Worm (Caenorhabditis elegans) whole organism, young adult: ENCODE results near the gene D2096.7.

ENCODE experiments used
- B0261.1 ChIP-seq: sonication (generic microtip); optimal IDR thresholded peaks from 2 replicates; lab custom pipeline; 2016; ENCODE audit warnings: mild to moderate bottlenecking, missing genetic modification characterization, moderate library complexity, missing compliant biosample characterization
- F10E7.11 ChIP-seq: sonication (generic microtip); optimal IDR thresholded peaks from 2 replicates; lab custom pipeline; 2017; ENCODE audit warnings: mild to moderate bottlenecking, missing genetic modification characterization, moderate library complexity, missing compliant biosample characterization
- F33H1.4 ChIP-seq: fragments of 200-800 bp; sonication (Bioruptor generic); IDR thresholded peaks from 2 replicates; pipeline ENCODE4 v1.3.6; 2022; ENCODE audit warnings: missing genetic modification reagents, missing genetic modification characterization, missing compliant biosample characterization
- F39B2.1 ChIP-seq: fragments of 200-800 bp; sonication (Bioruptor generic); IDR thresholded peaks from 2 replicates; pipeline ENCODE4 v1.3.6; 2022; ENCODE audit warnings: missing genetic modification reagents, missing genetic modification characterization, missing compliant biosample characterization
- F49E8.2 ChIP-seq: sonication (generic microtip); optimal IDR thresholded peaks from 3 replicates; lab custom pipeline; 2017; ENCODE audit warnings: missing genetic modification characterization, mild to moderate bottlenecking, missing compliant biosample characterization, antibody characterized with exemption, moderate library complexity; ENCODE audit not compliant: insufficient read depth
- K11D2.4 ChIP-seq: fragments of 200-800 bp; sonication (Bioruptor generic); IDR thresholded peaks from 2 replicates; pipeline ENCODE4 v1.3.6; 2022; ENCODE audit warnings: missing genetic modification reagents, missing genetic modification characterization, missing compliant biosample characterization
- akir-1 ChIP-seq: fragments of 200-800 bp; sonication (Bioruptor generic); optimal IDR thresholded peaks from 2 replicates; lab custom pipeline; 2018; ENCODE audit warnings: mild to moderate bottlenecking, missing genetic modification characterization, moderate library complexity, missing compliant biosample characterization
- aptf-2 ChIP-seq: fragments of 200-800 bp; sonication (Bioruptor generic); conservative IDR thresholded peaks from 2 replicates; pipeline ENCODE4 v1.3.6; 2022; ENCODE audit warnings: missing genetic modification reagents, missing genetic modification characterization, missing compliant biosample characterization
- aptf-3 ChIP-seq: fragments of 200-800 bp; sonication (Bioruptor generic); IDR thresholded peaks from 2 replicates; pipeline ENCODE4 v1.3.6; 2022; ENCODE audit warnings: missing genetic modification characterization, missing compliant biosample characterization
- atf-7 ChIP-seq: sonication (generic microtip); optimal IDR thresholded peaks from 2 replicates; lab custom pipeline; 2017; ENCODE audit warnings: mild to moderate bottlenecking, missing genetic modification characterization, missing compliant biosample characterization
- athp-1 ChIP-seq: sonication (generic microtip); optimal IDR thresholded peaks from 2 replicates; lab custom pipeline; 2017; ENCODE audit warnings: mild to moderate bottlenecking, missing genetic modification characterization, missing compliant biosample characterization
- attf-3 ChIP-seq: fragments of 200-800 bp; sonication (Bioruptor generic); conservative IDR thresholded peaks from 2 replicates; pipeline ENCODE4 v1.3.6; 2022; ENCODE audit warnings: missing genetic modification reagents, missing genetic modification characterization, missing compliant biosample characterization
- attf-5 ChIP-seq: fragments of 200-800 bp; sonication (Bioruptor generic); optimal IDR thresholded peaks from 2 replicates; lab custom pipeline; 2018; ENCODE audit warnings: mild to moderate bottlenecking, missing genetic modification characterization, missing compliant biosample characterization
- bed-1 ChIP-seq: fragments of 200-800 bp; sonication (Bioruptor generic); IDR thresholded peaks from 2 replicates; pipeline ENCODE4 v1.3.6; 2022; ENCODE audit warnings: missing genetic modification reagents, missing genetic modification characterization, missing compliant biosample characterization
- ccch-3 ChIP-seq: fragments of 200-800 bp; sonication (Bioruptor generic); optimal IDR thresholded peaks from 2 replicates; lab custom pipeline; 2018; ENCODE audit warnings: mild to moderate bottlenecking, missing genetic modification characterization, missing compliant biosample characterization
- cebp-1 ChIP-seq, 2 experiments: fragments of 200-800 bp in 1 of 2; sonication (Bioruptor generic) in 1 of 2; sonication (generic microtip) in 1 of 2; IDR thresholded peaks in 1 of 2; optimal IDR thresholded peaks in 1 of 2; 2 replicates each; pipeline versions ENCODE4 v1.3.6 to Lab custom; 2017 to 2022; ENCODE audit warnings: missing compliant biosample characterization in 2 of 2, missing genetic modification characterization in 2 of 2, mild to moderate bottlenecking in 1 of 2, missing genetic modification reagents in 1 of 2, moderate library complexity in 1 of 2
- chd-7 ChIP-seq: sonication (generic microtip); optimal IDR thresholded peaks from 2 replicates; lab custom pipeline; 2016; ENCODE audit warnings: mild to moderate bottlenecking, missing genetic modification characterization, moderate library complexity, missing compliant biosample characterization
- dpff-1 ChIP-seq: sonication (generic microtip); optimal IDR thresholded peaks from 2 replicates; lab custom pipeline; 2017; ENCODE audit warnings: mild to moderate bottlenecking, missing genetic modification characterization, missing compliant biosample characterization
- dpl-1 ChIP-seq: fragments of 150-350 bp; optimal IDR thresholded peaks from 2 replicates; lab custom pipeline; 2014; ENCODE audit warnings: missing biosample characterization, missing genetic modification reagents, missing genetic modification characterization
- ekl-4 ChIP-seq: fragments of 200-800 bp; sonication (Bioruptor generic); IDR thresholded peaks from 2 replicates; pipeline ENCODE4 v1.3.6; 2022; ENCODE audit warnings: missing genetic modification reagents, missing genetic modification characterization, missing compliant biosample characterization
- him-1 ChIP-seq: sonication (generic microtip); optimal IDR thresholded peaks from 2 replicates; lab custom pipeline; 2016; ENCODE audit warnings: missing genotype, missing genetic modification reagents, missing genetic modification characterization, missing compliant biosample characterization
- hmg-1.2 ChIP-seq: fragments of 200-800 bp; sonication (Bioruptor generic); IDR thresholded peaks from 2 replicates; pipeline ENCODE4 v1.3.6; 2022; ENCODE audit warnings: missing genetic modification reagents, missing genetic modification characterization, missing compliant biosample characterization
- hmg-20 ChIP-seq: fragments of 200-800 bp; sonication (Bioruptor generic); IDR thresholded peaks from 2 replicates; pipeline ENCODE4 v1.3.6; 2022; ENCODE audit warnings: missing genetic modification reagents, missing genetic modification characterization, missing compliant biosample characterization
- hrde-1 ChIP-seq: sonication (generic microtip); optimal IDR thresholded peaks from 2 replicates; lab custom pipeline; 2016; ENCODE audit warnings: missing genetic modification characterization, mild to moderate bottlenecking, missing compliant biosample characterization, moderate library complexity, missing genotype, missing genetic modification reagents, borderline replicate concordance
- let-526 ChIP-seq: fragments of 200-800 bp; sonication (Bioruptor generic); IDR thresholded peaks from 2 replicates; pipeline ENCODE4 v1.3.6; 2022; ENCODE audit warnings: missing genetic modification reagents, missing genetic modification characterization, missing compliant biosample characterization
- let-607 ChIP-seq, 2 experiments: fragments of 200-800 bp in 1 of 2; sonication (Bioruptor generic) in 1 of 2; sonication (generic microtip) in 1 of 2; optimal IDR thresholded peaks; 2 replicates each; lab custom pipeline; 2016 to 2018; ENCODE audit warnings: mild to moderate bottlenecking in 2 of 2, missing compliant biosample characterization in 2 of 2, missing genetic modification characterization in 2 of 2, moderate library complexity in 2 of 2, missing genotype in 1 of 2
- lir-1 ChIP-seq: fragments of 200-800 bp; sonication (Bioruptor generic); conservative IDR thresholded peaks from 2 replicates; pipeline ENCODE4 v1.3.6; 2022; ENCODE audit warnings: missing genetic modification reagents, missing genetic modification characterization, missing compliant biosample characterization
- lsl-1 ChIP-seq: fragments of 200-800 bp; sonication (Bioruptor generic); optimal IDR thresholded peaks from 2 replicates; lab custom pipeline; 2018; ENCODE audit warnings: mild to moderate bottlenecking, missing genetic modification characterization, moderate library complexity, missing compliant biosample characterization
- madf-10 ChIP-seq: sonication (generic microtip); optimal IDR thresholded peaks from 2 replicates; lab custom pipeline; 2016; ENCODE audit warnings: mild to moderate bottlenecking, missing genetic modification characterization, missing compliant biosample characterization
- mcd-1 ChIP-seq: fragments of 200-800 bp; sonication (Bioruptor generic); IDR thresholded peaks from 2 replicates; pipeline ENCODE4 v1.3.6; 2022; ENCODE audit warnings: missing genetic modification reagents, missing genetic modification characterization, missing compliant biosample characterization
- mel-28 ChIP-seq: sonication (generic microtip); optimal IDR thresholded peaks from 2 replicates; lab custom pipeline; 2016; ENCODE audit warnings: borderline replicate concordance, mild to moderate bottlenecking, missing genetic modification characterization, missing compliant biosample characterization
- nhr-27 ChIP-seq: fragments of 200-800 bp; sonication (Bioruptor generic); optimal IDR thresholded peaks from 2 replicates; lab custom pipeline; 2018; ENCODE audit warnings: mild to moderate bottlenecking, missing genetic modification characterization, moderate library complexity, missing compliant biosample characterization
- nhr-90 ChIP-seq: sonication (generic microtip); optimal IDR thresholded peaks from 2 replicates; lab custom pipeline; 2016; ENCODE audit warnings: missing genotype, mild to moderate bottlenecking, missing genetic modification characterization, missing compliant biosample characterization
- pbrm-1 ChIP-seq: fragments of 200-800 bp; sonication (Bioruptor generic); IDR thresholded peaks from 2 replicates; pipeline ENCODE4 v1.3.6; 2022; ENCODE audit warnings: missing genetic modification reagents, missing genetic modification characterization, missing compliant biosample characterization
- pha-4 ChIP-seq: fragments of 150-350 bp; sonication (generic microtip); optimal IDR thresholded peaks from 2 replicates; lab custom pipeline; 2014; ENCODE audit warnings: missing biosample characterization, missing genetic modification reagents, missing genetic modification characterization
- rpc-1 ChIP-seq, 2 experiments: fragments of 150-350 bp in 1 of 2; sonication (generic microtip) in 1 of 2; optimal IDR thresholded peaks; 2 replicates each; lab custom pipeline; 2014 to 2018; ENCODE audit warnings: missing biosample characterization in 1 of 2, missing genetic modification characterization in 1 of 2, missing genetic modification reagents in 1 of 2, missing genotype in 1 of 2
- snpc-1.3 ChIP-seq: sonication (generic microtip); optimal IDR thresholded peaks from 2 replicates; lab custom pipeline; 2017; ENCODE audit warnings: missing genetic modification characterization, mild to moderate bottlenecking, missing compliant biosample characterization, antibody characterized with exemption, moderate library complexity, missing genotype, missing genetic modification reagents; ENCODE audit not compliant: insufficient read depth
- somi-1 ChIP-seq: fragments of 200-800 bp; sonication (Bioruptor generic); optimal IDR thresholded peaks from 2 replicates; lab custom pipeline; 2018; ENCODE audit warnings: mild to moderate bottlenecking, missing genetic modification characterization, missing compliant biosample characterization
- sptf-2 ChIP-seq: fragments of 200-800 bp; sonication (Bioruptor generic); optimal IDR thresholded peaks from 2 replicates; lab custom pipeline; 2018; ENCODE audit warnings: mild to moderate bottlenecking, missing genetic modification characterization, missing compliant biosample characterization
- tbx-9 ChIP-seq: sonication (generic microtip); optimal IDR thresholded peaks from 2 replicates; lab custom pipeline; 2016; ENCODE audit warnings: borderline replicate concordance, missing genetic modification characterization, inconsistent platforms, missing compliant biosample characterization
- ztf-28 ChIP-seq: fragments of 200-800 bp; sonication (Bioruptor generic); IDR thresholded peaks from 2 replicates; pipeline ENCODE4 v1.3.6; 2022; ENCODE audit warnings: missing genetic modification reagents, missing genetic modification characterization, missing compliant biosample characterization
- ztf-3 ChIP-seq: fragments of 200-800 bp; sonication (Bioruptor generic); optimal IDR thresholded peaks from 2 replicates; lab custom pipeline; 2018; ENCODE audit warnings: mild to moderate bottlenecking, missing genetic modification characterization, missing compliant biosample characterization

D2096.7 gene

ce11 chrIV:8377501-8377900 lies at the start of gene D2096.7 (continued):
- TF ChIP-seq let-607 (tag; optimal IDR thresholded peaks at IDR 0.05; lab: Kevin White, UChicago) (peak in 1 of 2 experiments; percentile 47), pha-4 (no peak), K11D2.4 (GFP tag; lab: Robert Waterston, UW) (0 out of 2 replicates have a peak, but pooled peaks have one; percentile 22), ekl-4 (GFP tag; lab: Robert Waterston, UW) (peak; percentile 92), mel-28 (tag; lab: Kevin White, UChicago) (no peak), F39B2.1 (GFP tag; lab: Robert Waterston, UW) (peak; percentile 66), aptf-3 (peak; percentile 94), snpc-1.3 (peak; percentile 89), nhr-27 (tag; lab: Kevin White, UChicago) (peak; percentile 85), F33H1.4 (GFP tag; lab: Robert Waterston, UW) (peak; percentile 59), pbrm-1 (GFP tag; lab: Robert Waterston, UW) (peak; percentile 87), nhr-90 (tag; lab: Kevin White, UChicago) (peak; percentile 81), ztf-3 (GFP tag; lab: Kevin White, UChicago) (no peak), hrde-1 (tag; lab: Kevin White, UChicago) (peak; percentile 96), B0261.1 (tag; lab: Kevin White, UChicago) (peak; percentile 35), somi-1 (GFP tag; lab: Kevin White, UChicago) (no peak), tbx-9 (tag; lab: Kevin White, UChicago) (peak; percentile 91), let-526 (GFP tag; lab: Robert Waterston, UW) (no peak), aptf-2 (no peak), cebp-1 (GFP tag; IDR thresholded peaks at IDR 0.05; lab: Robert Waterston, UW) (0 out of 2 replicates have a peak, but pooled peaks have one; percentile 19), cebp-1 (tag; optimal IDR thresholded peaks at IDR 0.05; lab: Kevin White, UChicago) (peak; percentile 76), bed-1 (GFP tag; lab: Robert Waterston, UW) (peak; percentile 92), F10E7.11 (tag; lab: Kevin White, UChicago) (peak; percentile 85), sptf-2 (no peak), F49E8.2 (tag; lab: Kevin White, UChicago) (peak; percentile 95), chd-7 (tag; lab: Kevin White, UChicago) (peak; percentile 83), rpc-1 (optimal IDR thresholded peaks at IDR 0.05; lab: Kevin White, UChicago) (no peak), rpc-1 (tag; optimal IDR thresholded peaks at IDR 0.05; lab: Kevin White, UChicago) (peak; percentile 11), hmg-20 (GFP tag; lab: Robert Waterston, UW) (0 out of 2 replicates have a peak, but pooled peaks have one; percentile 2), athp-1 (tag; lab: Kevin White, UChicago) (peak; percentile 92)

ce11 chrIV:8426537-8426936 lies 49.1 kb upstream of the D2096.7 start, which contains the start of the genes T26A8.3 and tmem-231:
Gene T26A8.3, minus strand, starts transcription at chrIV:8426637.
Gene tmem-231, plus strand, starts transcription at chrIV:8426785.
- no peak for TF ChIP-seq dpff-1 (tag; lab: Kevin White, UChicago)
- no peak for TF ChIP-seq mcd-1 (GFP tag; lab: Robert Waterston, UW)
- TF ChIP-seq madf-10 (tag; lab: Kevin White, UChicago), result no peak
- no peak for TF ChIP-seq snpc-1.3

- TF ChIP-seq attf-3 (GFP tag; lab: Robert Waterston, UW) (no peak), pbrm-1 (GFP tag; lab: Robert Waterston, UW) (no peak), mel-28 (tag; lab: Kevin White, UChicago) (no peak), lsl-1 (GFP tag; lab: Kevin White, UChicago) (no peak), hmg-1.2 (no peak), akir-1 (no peak), ztf-28 (GFP tag; lab: Robert Waterston, UW) (no peak), attf-5 (no peak), ccch-3 (GFP tag; lab: Kevin White, UChicago) (no peak), atf-7 (no peak), him-1 (tag; lab: Kevin White, UChicago) (no peak), lir-1 (GFP tag; lab: Robert Waterston, UW) (no peak), dpl-1 (GFP tag; lab: Kevin White, UChicago) (no peak)
- TF ChIP-seq, all 124 proteins: peak for 0
Measured at ce11 chrIV:8420961-8421360, 43.5 kb upstream of the D2096.7 start, which contains the start of gene M116.5. Gene M116.5, minus strand, starts transcription at chrIV:8421061.
